Worm (Caenorhabditis elegans): ENCODE data around the gene K09F6.3.

DNA sequence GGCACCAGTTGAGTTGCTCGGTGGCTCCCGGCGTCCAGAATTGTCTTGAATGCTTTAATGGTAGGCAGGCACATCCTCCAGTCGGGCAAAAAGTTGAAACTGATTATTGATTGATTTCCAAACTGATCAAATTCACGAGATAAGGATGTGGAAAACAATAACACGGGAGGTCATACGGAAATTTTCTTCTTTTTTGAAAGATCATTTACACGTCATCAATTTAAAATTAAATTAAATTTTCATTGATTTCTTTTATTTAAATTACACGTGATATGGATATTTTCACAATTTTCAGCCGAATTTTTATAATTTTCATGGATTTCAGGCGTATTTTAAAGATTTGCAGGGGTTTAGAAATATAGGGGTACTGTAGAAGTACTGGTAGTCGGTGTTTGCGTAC lies 31.5 kb upstream of the K09F6.3 start, which contains the start of gene cbs-2:
- no peak for TF ChIP-seq pha-4 (GFP tag; IDR thresholded peaks at IDR 0.05)
- no peak for TF ChIP-seq pha-4 (tag; optimal IDR thresholded peaks at IDR 0.05)
- TF ChIP-seq nhr-6 (tag; optimal IDR thresholded peaks at IDR 0.05): no peak
- no peak for TF ChIP-seq vab-7 (GFP tag; IDR thresholded peaks at IDR 0.05)
- no peak for TF ChIP-seq zip-2 (tag; optimal IDR thresholded peaks at IDR 0.05)
- TF ChIP-seq ztf-7 (tag; optimal IDR thresholded peaks at IDR 0.05): no peak
- no peak for TF ChIP-seq hlh-30 (tag; optimal IDR thresholded peaks at IDR 0.05; ENCODE audit: insufficient read depth)
- TF ChIP-seq spr-3 (GFP tag; optimal IDR thresholded peaks at IDR 0.05): no peak
- TF ChIP-seq mdt-29 (GFP tag; IDR thresholded peaks at IDR 0.05): no peak
- TF ChIP-seq snpc-4 (tag; optimal IDR thresholded peaks at IDR 0.05): no peak
- TF ChIP-seq nhr-42 (GFP tag; IDR thresholded peaks at IDR 0.05): no peak
- no peak for TF ChIP-seq dpl-1 (GFP tag; optimal IDR thresholded peaks at IDR 0.05)
- TF ChIP-seq ZK546.5 (tag; optimal IDR thresholded peaks at IDR 0.05): no peak
- no peak for TF ChIP-seq madf-5 (GFP tag; IDR thresholded peaks at IDR 0.05)
- no peak for TF ChIP-seq dmd-8 (GFP tag; IDR thresholded peaks at IDR 0.05)
